Fruit fly (Drosophila melanogaster) ovary, adult (tissue): ENCODE measurements around the gene CG32249.

Experiments used
- CG17801 ChIP-seq: fragments of 200-800 bp; optimal IDR thresholded peaks from 2 replicates; lab custom pipeline; 2019; ENCODE audit warnings: missing biosample characterization, mild to moderate bottlenecking, missing genetic modification characterization, moderate library complexity; ENCODE audit not compliant: partially characterized antibody

The CG32249 gene

DNA sequence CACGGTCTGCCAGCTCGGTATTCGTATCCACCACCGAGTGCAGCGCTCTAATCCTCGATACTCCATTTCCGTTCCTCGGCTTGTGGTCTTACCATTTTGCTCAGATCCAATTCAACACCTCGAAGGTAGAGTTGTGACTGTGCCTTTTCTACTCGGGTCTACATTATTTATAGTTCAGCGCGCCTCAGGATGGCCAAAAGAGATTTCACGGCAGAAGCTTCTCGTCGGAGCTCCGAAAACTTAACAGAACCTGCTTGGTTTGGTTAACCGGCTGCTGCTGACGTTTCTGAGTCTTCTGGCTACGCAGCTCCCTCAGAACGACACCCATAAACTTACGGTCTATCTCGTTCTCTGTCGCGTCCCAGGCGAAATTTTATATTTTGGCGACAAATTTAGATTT lies 3.3 kb upstream of the CG32249 start, which contains the start of gene CG32241:
TSS of gene CG32241 (minus strand) at position 101 of the 400 bp plus-strand sequence.
- TF ChIP-seq CG17801 (GFP tag; lab: Kevin White, UChicago) = no peak

- TF ChIP-seq CG17801 (GFP tag; lab: Kevin White, UChicago) = no peak
These were observed 1.6 kb downstream of the CG32249 start, which contains the start of gene CG32248 for dm6 chr3L:4471449-4471848. CG32248 (plus strand) TSS chr3L:4471749.

DNA sequence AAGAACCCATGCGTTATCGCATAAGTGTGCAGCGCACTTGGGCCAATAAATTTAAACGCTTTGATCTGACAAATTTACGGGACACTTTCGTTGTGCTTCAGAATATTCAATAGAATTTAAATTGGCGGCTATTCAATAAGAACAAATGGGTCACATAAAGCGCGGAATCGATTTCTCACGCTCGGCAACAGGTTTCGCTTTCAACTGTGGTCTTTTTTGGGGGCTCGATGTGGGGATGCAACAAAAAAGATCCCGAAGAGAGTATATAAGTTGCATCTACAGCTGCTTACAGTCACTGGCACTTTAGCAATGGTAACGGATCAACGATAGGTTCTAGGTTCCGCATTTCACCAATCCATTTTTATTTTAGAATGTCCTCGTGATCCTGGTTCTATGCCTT lies 3.0 kb downstream of the CG32249 start, which contains the start of gene CG11349:
TSS of gene CG11349 (plus strand) at position 301 of the 400 bp plus-strand sequence.
- TF ChIP-seq CG17801 (GFP tag; lab: Kevin White, UChicago) = no peak

dm6 chr3L:4474946-4475470 lies 5.2 kb downstream of the CG32249 start:
- TF ChIP-seq CG17801 (GFP tag; lab: Kevin White, UChicago) = peak; percentile 86

DNA sequence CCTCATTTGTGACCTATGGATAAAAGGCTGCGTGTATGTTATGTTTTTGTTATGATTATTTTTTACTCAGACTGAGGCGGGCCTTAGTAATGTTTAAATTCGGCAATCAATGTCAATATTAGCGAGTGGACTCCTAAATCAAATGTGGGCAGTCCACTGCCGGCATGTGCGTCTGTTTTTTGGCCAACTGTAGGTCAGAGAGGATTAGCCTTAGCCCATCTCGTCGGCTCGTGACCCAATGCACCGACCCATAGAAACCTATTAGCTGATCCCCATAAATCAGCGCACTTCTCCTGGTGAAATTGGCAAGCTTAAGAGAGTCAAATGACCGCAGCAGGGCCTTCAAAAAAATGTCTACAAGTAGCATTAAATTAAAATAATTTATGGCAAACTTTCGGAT lies 5.9 kb downstream of the CG32249 start:
- TF ChIP-seq CG17801 (GFP tag; lab: Kevin White, UChicago) = no peak

dm6 chr3L:4477656-4478254 lies 8.0 kb downstream of the CG32249 start:
- TF ChIP-seq CG17801 (GFP tag; lab: Kevin White, UChicago) = no peak

- no peak for TF ChIP-seq CG17801 (GFP tag; lab: Kevin White, UChicago)
These were observed 10.1 kb downstream of the CG32249 start, which contains the start of gene CG7465 for dm6 chr3L:4479938-4480337. CG7465 (plus strand) TSS chr3L:4480283.

DNA sequence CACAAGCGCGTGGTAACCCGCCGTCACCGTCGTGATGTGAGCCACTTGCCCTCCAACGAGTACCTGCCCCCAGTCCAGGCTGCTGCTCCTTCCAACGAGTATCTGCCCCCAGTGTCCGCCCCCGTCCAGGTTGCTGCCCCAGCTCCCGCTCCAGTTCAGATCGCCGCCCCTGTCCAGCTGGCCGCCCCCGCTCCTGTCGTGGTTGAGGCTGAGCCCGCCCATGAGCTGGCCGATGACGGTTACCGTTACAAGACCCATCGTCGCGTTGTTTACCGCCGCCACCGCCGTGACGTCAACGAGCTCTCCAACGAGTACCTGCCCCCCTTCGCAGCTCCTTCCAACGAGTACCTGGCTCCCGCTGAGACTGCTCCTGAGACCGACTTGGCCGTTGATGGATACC lies 11.0 kb downstream of the CG32249 start:
- TF ChIP-seq CG17801 (GFP tag; lab: Kevin White, UChicago) = no peak

- no peak for TF ChIP-seq CG17801 (GFP tag; lab: Kevin White, UChicago)
These were observed 12.7 kb downstream of the CG32249 start, which contains the start of gene CG11350 for dm6 chr3L:4482509-4482908. CG11350 (plus strand) TSS chr3L:4482809.

- no peak for TF ChIP-seq CG17801 (GFP tag; lab: Kevin White, UChicago)
These were observed 14.8 kb downstream of the CG32249 start for dm6 chr3L:4484623-4485022.

DNA sequence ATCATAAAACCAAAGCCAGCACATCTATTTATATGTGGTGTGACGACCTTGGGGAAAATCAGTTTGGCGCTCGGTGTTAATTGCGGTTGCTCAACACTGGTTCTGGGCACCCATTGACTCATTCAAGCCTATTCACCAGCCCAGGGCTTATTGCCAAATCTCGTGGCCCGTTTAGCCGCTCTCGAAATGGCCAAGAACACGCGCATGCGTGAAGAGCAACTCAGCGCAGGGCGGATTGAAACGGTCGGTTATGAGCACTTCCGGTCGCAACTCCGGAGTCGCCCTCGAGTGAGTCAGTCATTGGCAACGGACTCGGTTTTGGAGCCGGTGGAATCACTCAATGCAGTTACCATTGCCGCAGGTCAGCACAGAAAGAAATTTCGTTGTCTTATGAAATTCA lies 19.7 kb downstream of the CG32249 start:
- TF ChIP-seq CG17801 (GFP tag; lab: Kevin White, UChicago) = no peak

dm6 chr3L:4490702-4491243 lies 21.0 kb downstream of the CG32249 start, which contains the start of gene CG13722:
CG13722 (minus strand) TSS chr3L:4490963.
- no peak for TF ChIP-seq CG17801 (GFP tag; lab: Kevin White, UChicago)

DNA sequence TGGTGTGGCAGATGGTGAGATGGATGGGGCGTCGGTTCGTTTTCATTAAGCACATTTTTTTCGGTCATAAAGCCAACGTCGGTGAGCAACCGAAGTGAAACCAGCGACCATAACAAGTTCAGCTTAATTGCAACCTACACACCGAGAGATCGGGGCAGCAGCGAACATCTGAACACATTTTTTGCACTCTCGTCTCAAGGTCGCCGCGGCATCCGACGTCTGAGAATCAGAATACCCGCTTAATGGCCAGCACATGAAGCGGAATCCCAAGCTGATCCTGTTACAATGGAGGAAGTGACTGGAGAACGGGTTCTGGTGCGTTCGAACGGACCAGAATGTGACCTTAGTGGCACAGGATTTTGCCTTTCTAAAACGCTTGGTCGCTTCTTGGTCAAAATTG lies 23.8 kb downstream of the CG32249 start:
- no peak for TF ChIP-seq CG17801 (GFP tag; lab: Kevin White, UChicago)

DNA sequence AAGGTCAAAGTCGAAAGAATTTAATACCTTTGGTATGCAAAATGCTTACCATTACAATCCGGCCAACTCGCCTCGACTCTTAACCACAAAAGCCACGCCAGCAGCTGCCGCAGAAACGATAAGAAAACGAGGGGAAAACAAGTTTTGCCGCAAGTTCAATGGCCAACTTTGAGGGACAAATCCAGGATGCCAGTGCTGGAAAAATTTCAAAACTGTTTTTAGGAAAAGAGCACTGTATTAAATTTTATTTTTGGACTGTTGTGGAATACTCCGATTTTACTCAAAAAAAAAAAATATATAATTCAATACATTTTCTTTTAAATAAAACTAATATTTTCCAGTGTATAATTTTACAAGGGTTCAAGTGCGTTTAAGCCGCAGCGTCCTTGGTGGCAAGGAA lies 24.8 kb downstream of the CG32249 start:
- TF ChIP-seq CG17801 (GFP tag; lab: Kevin White, UChicago) = no peak

DNA sequence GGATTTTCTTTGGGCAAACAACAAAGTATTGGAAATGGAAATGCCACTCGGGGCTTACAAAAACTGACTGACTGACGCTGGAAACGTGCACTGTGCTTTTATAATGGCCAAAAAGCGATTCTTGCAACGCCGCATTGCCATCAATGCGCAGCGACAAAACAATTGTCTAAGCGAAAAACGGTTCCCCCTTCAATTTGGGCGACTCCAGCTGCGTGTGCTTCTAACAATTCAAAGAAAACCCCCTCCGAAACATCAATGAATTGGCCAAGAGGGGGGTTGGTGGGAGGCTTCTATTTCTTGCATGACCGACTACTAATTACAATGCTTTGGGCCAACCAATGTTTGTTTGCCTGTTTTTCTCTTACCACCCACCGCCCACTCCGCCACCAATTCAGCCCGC lies 27.9 kb downstream of the CG32249 start, which contains the start of gene CG13721:
TSS of gene CG13721 (minus strand) at position 101 of the 400 bp plus-strand sequence.
- TF ChIP-seq CG17801 (GFP tag; lab: Kevin White, UChicago) = no peak

dm6 chr3L:4500400-4500799 lies 30.6 kb downstream of the CG32249 start, which contains the start of gene CG13720:
CG13720 (minus strand) TSS chr3L:4500500.
- no peak for TF ChIP-seq CG17801 (GFP tag; lab: Kevin White, UChicago)
